Worm (Caenorhabditis elegans) whole organism, L4 larva: ENCODE data around the gene cmd-1.
A peak's percentile ranks its signal among the peaks of the same experiment; 100 is the strongest.

Source experiments
- F10B5.3 ChIP-seq: sonication (generic microtip); optimal IDR thresholded peaks from 2 replicates; lab custom pipeline; 2016; ENCODE audit warnings: mild to moderate bottlenecking, missing genetic modification characterization, missing compliant biosample characterization
- F49E8.2 ChIP-seq: sonication (generic microtip); optimal IDR thresholded peaks from 2 replicates; lab custom pipeline; 2016; ENCODE audit warnings: missing compliant biosample characterization, mild to moderate bottlenecking, missing genetic modification characterization, borderline replicate concordance
- T20F7.1 ChIP-seq: fragments of 200-800 bp; sonication (Bioruptor generic); optimal IDR thresholded peaks from 2 replicates; lab custom pipeline; 2018; ENCODE audit warnings: mild to moderate bottlenecking, missing genetic modification characterization, missing compliant biosample characterization
- T26A8.4 ChIP-seq: fragments of 200-800 bp; sonication (Bioruptor generic); IDR thresholded peaks from 2 replicates; pipeline ENCODE4 v1.3.6; 2022; ENCODE audit warnings: missing genetic modification characterization, missing compliant biosample characterization
- Y48G9A.11 ChIP-seq: fragments of 200-800 bp; sonication (Bioruptor generic); IDR thresholded peaks from 2 replicates; pipeline ENCODE4 v1.3.6; 2022; ENCODE audit warnings: missing genetic modification reagents, missing genetic modification characterization, missing compliant biosample characterization
- aha-1 ChIP-seq: fragments of 150-350 bp; peaks from one replicate; lab custom pipeline; 2014; ENCODE audit warnings: missing biosample characterization, missing genetic modification characterization
- aly-2 ChIP-seq: sonication (generic microtip); optimal IDR thresholded peaks from 2 replicates; lab custom pipeline; 2018; ENCODE audit warnings: missing biosample characterization, missing genetic modification characterization
- arid-1 ChIP-seq: fragments of 200-800 bp; sonication (Bioruptor generic); conservative IDR thresholded peaks from 2 replicates; pipeline ENCODE4 v1.3.6; 2022; ENCODE audit warnings: missing genetic modification reagents, missing genetic modification characterization, missing compliant biosample characterization
- attf-4 ChIP-seq: sonication (generic microtip); optimal IDR thresholded peaks from 3 replicates; lab custom pipeline; 2017; ENCODE audit warnings: missing biosample characterization, missing genetic modification characterization
- daf-16 ChIP-seq, 3 experiments: sonication (generic microtip); optimal IDR thresholded peaks; 2 replicates each; lab custom pipeline; 2016 to 2017; ENCODE audit warnings: missing genetic modification characterization in 3 of 3, missing genetic modification reagents in 3 of 3, mild to moderate bottlenecking in 2 of 3, missing compliant biosample characterization in 2 of 3, missing biosample characterization in 1 of 3, moderate library complexity in 1 of 3
- daf-19 ChIP-seq: fragments of 200-800 bp; sonication (Bioruptor generic); conservative IDR thresholded peaks from 2 replicates; pipeline ENCODE4 v1.3.6; 2022; ENCODE audit warnings: missing genetic modification characterization, missing compliant biosample characterization
- daf-8 ChIP-seq: fragments of 200-800 bp; sonication (Bioruptor generic); IDR thresholded peaks from 2 replicates; pipeline ENCODE4 v1.3.6; 2022; ENCODE audit warnings: missing genetic modification characterization, missing compliant biosample characterization
- dmd-6 ChIP-seq: fragments of 200-800 bp; sonication (Bioruptor generic); IDR thresholded peaks from 2 replicates; pipeline ENCODE4 v1.3.6; 2022; ENCODE audit warnings: missing genetic modification reagents, missing genetic modification characterization, missing compliant biosample characterization
- dpl-1 ChIP-seq: fragments of 150-350 bp; optimal IDR thresholded peaks from 2 replicates; lab custom pipeline; 2014; ENCODE audit warnings: missing biosample characterization, missing genetic modification reagents, missing genetic modification characterization
- duxl-1 ChIP-seq: sonication (generic microtip); optimal IDR thresholded peaks from 2 replicates; lab custom pipeline; 2016; ENCODE audit warnings: mild to moderate bottlenecking, missing genetic modification characterization, moderate library complexity, missing compliant biosample characterization; ENCODE audit not compliant: poor library complexity
- dve-1 ChIP-seq: sonication (generic microtip); optimal IDR thresholded peaks from 2 replicates; lab custom pipeline; 2017; ENCODE audit warnings: antibody characterized with exemption, mild to moderate bottlenecking, missing genetic modification characterization, missing compliant biosample characterization; ENCODE audit not compliant: insufficient read depth
- egl-43 ChIP-seq: fragments of 200-800 bp; sonication (Bioruptor generic); IDR thresholded peaks from 2 replicates; pipeline ENCODE4 v1.3.6; 2022; ENCODE audit warnings: missing genetic modification reagents, missing genetic modification characterization, missing compliant biosample characterization
- fos-1 ChIP-seq: fragments of 150-350 bp; optimal IDR thresholded peaks from 2 replicates; lab custom pipeline; 2014; ENCODE audit warnings: missing biosample characterization, missing genetic modification characterization
- hlh-11 ChIP-seq: fragments of 200-800 bp; sonication (Bioruptor generic); optimal IDR thresholded peaks from 2 replicates; lab custom pipeline; 2018; ENCODE audit warnings: mild to moderate bottlenecking, missing genetic modification characterization, missing compliant biosample characterization
- hlh-30 ChIP-seq: sonication (generic microtip); optimal IDR thresholded peaks from 2 replicates; lab custom pipeline; 2017; ENCODE audit warnings: antibody characterized with exemption, mild to moderate bottlenecking, missing genetic modification characterization, missing compliant biosample characterization; ENCODE audit not compliant: insufficient read depth
- lin-1 ChIP-seq: fragments of 200-800 bp; sonication (Bioruptor generic); IDR thresholded peaks from 2 replicates; pipeline ENCODE4 v1.3.6; 2022; ENCODE audit warnings: missing genetic modification reagents, missing genetic modification characterization, missing compliant biosample characterization
- lin-38 ChIP-seq: fragments of 200-800 bp; sonication (Bioruptor generic); IDR thresholded peaks from 2 replicates; pipeline ENCODE4 v1.3.6; 2022; ENCODE audit warnings: missing genetic modification reagents, missing genetic modification characterization, missing compliant biosample characterization
- lin-39 ChIP-seq: fragments of 150-350 bp; optimal IDR thresholded peaks from 2 replicates; lab custom pipeline; 2014; ENCODE audit warnings: missing biosample characterization, missing genetic modification reagents, missing genetic modification characterization
- lir-3 ChIP-seq: sonication (generic microtip); optimal IDR thresholded peaks from 2 replicates; lab custom pipeline; 2016; ENCODE audit warnings: mild to moderate bottlenecking, missing genetic modification characterization, missing compliant biosample characterization
- lsy-2 ChIP-seq, 2 experiments: fragments of 150-350 bp in 1 of 2; sonication (generic microtip) in 1 of 2; optimal IDR thresholded peaks; 2 replicates each; lab custom pipeline; 2014 to 2017; ENCODE audit warnings: missing biosample characterization in 2 of 2, missing genetic modification characterization in 2 of 2
- madf-9 ChIP-seq: fragments of 200-800 bp; sonication (Bioruptor generic); conservative IDR thresholded peaks from 2 replicates; pipeline ENCODE4 v1.3.6; 2022; ENCODE audit warnings: missing genetic modification reagents, missing genetic modification characterization, missing compliant biosample characterization
- mep-1 ChIP-seq: fragments of 150-350 bp; sonication (generic microtip); optimal IDR thresholded peaks from 3 replicates; lab custom pipeline; 2014; ENCODE audit warnings: missing biosample characterization, missing genetic modification characterization
- mes-2 ChIP-seq: sonication (generic microtip); optimal IDR thresholded peaks from 2 replicates; lab custom pipeline; 2016; ENCODE audit warnings: missing genotype, mild to moderate bottlenecking, missing genetic modification characterization, missing compliant biosample characterization; ENCODE audit not compliant: poor library complexity, severe bottlenecking
- nhr-10 ChIP-seq: fragments of 150-350 bp; optimal IDR thresholded peaks from 2 replicates; lab custom pipeline; 2014; ENCODE audit warnings: missing biosample characterization, missing genetic modification characterization
- nhr-102 ChIP-seq: sonication (generic microtip); optimal IDR thresholded peaks from 2 replicates; lab custom pipeline; 2016; ENCODE audit warnings: mild to moderate bottlenecking, missing genetic modification characterization, moderate library complexity, missing compliant biosample characterization
- nhr-28 ChIP-seq: fragments of 150-350 bp; optimal IDR thresholded peaks from 2 replicates; lab custom pipeline; 2014; ENCODE audit warnings: missing biosample characterization, missing genetic modification characterization
- nhr-42 ChIP-seq: fragments of 200-800 bp; sonication (Bioruptor generic); IDR thresholded peaks from 2 replicates; pipeline ENCODE4 v1.3.6; 2022; ENCODE audit warnings: missing genetic modification characterization, missing compliant biosample characterization
- nhr-6 ChIP-seq: fragments of 150-350 bp; optimal IDR thresholded peaks from 2 replicates; lab custom pipeline; 2014; ENCODE audit warnings: missing biosample characterization, missing genetic modification characterization
- nhr-77 ChIP-seq: fragments of 150-350 bp; optimal IDR thresholded peaks from 2 replicates; lab custom pipeline; 2014; ENCODE audit warnings: missing biosample characterization, missing genetic modification characterization
- php-3 ChIP-seq: fragments of 200-800 bp; sonication (Bioruptor generic); IDR thresholded peaks from 2 replicates; pipeline ENCODE4 v1.3.6; 2022; ENCODE audit warnings: missing genetic modification reagents, missing genetic modification characterization, missing compliant biosample characterization
- pqm-1 ChIP-seq: sonication (generic microtip); optimal IDR thresholded peaks from 2 replicates; lab custom pipeline; 2017; ENCODE audit warnings: missing biosample characterization, missing genetic modification characterization
- rbr-2 ChIP-seq: sonication (generic microtip); optimal IDR thresholded peaks from 2 replicates; lab custom pipeline; 2016; ENCODE audit warnings: missing genotype, missing genetic modification characterization, missing compliant biosample characterization
- snpc-4 ChIP-seq: fragments of 150-350 bp; optimal IDR thresholded peaks from 2 replicates; lab custom pipeline; 2014; ENCODE audit warnings: missing biosample characterization, missing genetic modification characterization
- tra-1 ChIP-seq: fragments of 200-800 bp; sonication (Bioruptor generic); IDR thresholded peaks from 2 replicates; pipeline ENCODE4 v1.3.6; 2022; ENCODE audit warnings: missing genetic modification reagents, missing genetic modification characterization, missing compliant biosample characterization
- unc-62 ChIP-seq, 3 experiments: fragments of 150-350 bp in 1 of 3; sonication (generic microtip); optimal IDR thresholded peaks in 2 of 3; peaks in 1 of 3; 1 replicate in 1 of 3; 2 replicates in 2 of 3; lab custom pipeline; 2014 to 2017; ENCODE audit warnings: missing biosample characterization in 3 of 3, missing genetic modification characterization in 3 of 3, missing genetic modification reagents in 3 of 3, missing genotype in 1 of 3
- vab-7 ChIP-seq: fragments of 200-800 bp; sonication (Bioruptor generic); IDR thresholded peaks from 2 replicates; pipeline ENCODE4 v1.3.6; 2022; ENCODE audit warnings: missing genetic modification reagents, missing genetic modification characterization, missing compliant biosample characterization
- zfp-3 ChIP-seq: fragments of 200-800 bp; sonication (Bioruptor generic); conservative IDR thresholded peaks from 2 replicates; pipeline ENCODE4 v1.3.6; 2022; ENCODE audit warnings: missing genetic modification reagents, missing genetic modification characterization, missing compliant biosample characterization
- zip-2 ChIP-seq: fragments of 150-350 bp; optimal IDR thresholded peaks from 2 replicates; lab custom pipeline; 2014; ENCODE audit warnings: missing biosample characterization, missing genetic modification characterization
- ztf-7 ChIP-seq: fragments of 150-350 bp; optimal IDR thresholded peaks from 2 replicates; lab custom pipeline; 2014; ENCODE audit warnings: missing biosample characterization, missing genetic modification characterization

cmd-1 gene

ce11 chrV:1170591-1170990 is 14.5 kb downstream of the cmd-1 start:
- TF ChIP-seq madf-9 (GFP tag; lab: Robert Waterston, UW) (no peak), tra-1 (GFP tag; lab: Robert Waterston, UW) (no peak)

ce11 chrV:1176277-1176839 is 20.3 kb downstream of the cmd-1 start, which contains the start of gene T21H3.1:
Gene T21H3.1 (plus strand): TSS chrV:1176724.
- TF ChIP-seq attf-4 (tag; lab: Kevin White, UChicago): no peak
- peak; percentile 13 for TF ChIP-seq nhr-10
- no peak for TF ChIP-seq duxl-1 (tag; lab: Kevin White, UChicago)
- peak; percentile 95 for TF ChIP-seq pqm-1 (tag; lab: Kevin White, UChicago)
- no peak for TF ChIP-seq nhr-102 (tag; lab: Kevin White, UChicago)
- peak; percentile 91 for TF ChIP-seq nhr-28
- TF ChIP-seq hlh-30: peak; percentile 54
- TF ChIP-seq dmd-6: peak; percentile 72
- peak; percentile 82 for TF ChIP-seq nhr-77
- peak; percentile 62 for TF ChIP-seq php-3
- no peak for TF ChIP-seq dpl-1 (GFP tag; lab: Kevin White, UChicago)
- peak; percentile 63; the same call in 1 of the 2 replicates for TF ChIP-seq lin-1
- TF ChIP-seq zfp-3 (GFP tag; lab: Robert Waterston, UW): no peak
- peak in 1 of 2 experiments; percentile 36 for TF ChIP-seq lsy-2 (tag; optimal IDR thresholded peaks at IDR 0.05; lab: Kevin White, UChicago)
- TF ChIP-seq lir-3 (tag; lab: Kevin White, UChicago): no peak
- 0 out of 2 replicates have a peak, but pooled peaks have one; percentile 34 for TF ChIP-seq nhr-42 (GFP tag; lab: Robert Waterston, UW)
- TF ChIP-seq madf-9 (GFP tag; lab: Robert Waterston, UW): no peak
- no peak for TF ChIP-seq vab-7 (GFP tag; lab: Robert Waterston, UW)
- no peak for TF ChIP-seq fos-1 (tag; lab: Kevin White, UChicago)
- TF ChIP-seq aha-1 (tag; lab: Kevin White, UChicago): peak; percentile 6
- no peak for TF ChIP-seq zip-2 (tag; lab: Kevin White, UChicago)
- peak; percentile 88 for TF ChIP-seq dve-1 (tag; lab: Kevin White, UChicago)
- TF ChIP-seq hlh-11: peak; percentile 49
- no peak for TF ChIP-seq daf-16 (GFP tag; optimal IDR thresholded peaks at IDR 0.05; lab: Kevin White, UChicago)
- peak; percentile 48 for TF ChIP-seq daf-16 (tag; optimal IDR thresholded peaks at IDR 0.05; lab: Kevin White, UChicago)
- peak; percentile 13 for TF ChIP-seq mep-1
- TF ChIP-seq, all 104 proteins: peak for 15

ce11 chrV:1179279-1179678 is 23.2 kb downstream of the cmd-1 start, which contains the start of gene F25A2.1:
Gene F25A2.1 (plus strand): TSS chrV:1179579.
- TF ChIP-seq hlh-30 (no peak), lin-39 (no peak), unc-62 (GFP tag; optimal IDR thresholded peaks at IDR 0.05 in 1 of 2; lab: Kevin White, UChicago) (peak in 1 of 2 experiments; percentile 43), unc-62 (tag; optimal IDR thresholded peaks at IDR 0.05; lab: Kevin White, UChicago) (no peak), egl-43 (GFP tag; lab: Robert Waterston, UW) (no peak), daf-19 (GFP tag; lab: Robert Waterston, UW) (no peak), F49E8.2 (tag; lab: Kevin White, UChicago) (no peak), snpc-4 (no peak), dmd-6 (peak; percentile 51), tra-1 (GFP tag; lab: Robert Waterston, UW) (no peak), T26A8.4 (GFP tag; lab: Robert Waterston, UW) (no peak), daf-8 (GFP tag; lab: Robert Waterston, UW) (no peak), fos-1 (tag; lab: Kevin White, UChicago) (no peak)
- TF ChIP-seq, all 104 proteins: peak for 2

- no peak for TF ChIP-seq T26A8.4 (GFP tag; lab: Robert Waterston, UW)
- peak; percentile 97 for TF ChIP-seq T20F7.1 (GFP tag; lab: Kevin White, UChicago)
- peak; percentile 78 for TF ChIP-seq lin-38
- TF ChIP-seq Y48G9A.11 (GFP tag; lab: Robert Waterston, UW): peak; percentile 93
- TF ChIP-seq F10B5.3: no peak
- peak; percentile 17 for TF ChIP-seq nhr-6 (tag; lab: Kevin White, UChicago)
- TF ChIP-seq arid-1: no peak
- TF ChIP-seq ztf-7 (tag; lab: Kevin White, UChicago): peak; percentile 13
- TF ChIP-seq rbr-2 (tag; lab: Kevin White, UChicago): peak; percentile 49
- TF ChIP-seq lsy-2 (tag; optimal IDR thresholded peaks at IDR 0.05; lab: Kevin White, UChicago): peak in 1 of 2 experiments; percentile 90
- TF ChIP-seq aly-2 (tag; lab: Kevin White, UChicago): no peak
- TF ChIP-seq mes-2 (tag; lab: Kevin White, UChicago): peak; percentile 87
- TF ChIP-seq mep-1: peak; percentile 74
Measured at ce11 chrV:1195995-1196394, 39.9 kb downstream of the cmd-1 start, which contains the start of the genes wrb-1 and Y50D4A.4. Gene wrb-1 (plus strand): TSS chrV:1196072. Gene Y50D4A.4 (minus strand): TSS chrV:1196127.
